Worm (Caenorhabditis elegans) whole organism, early embryonic: ENCODE data around the gene K09G1.1.

Experiments used
- ama-1 ChIP-seq: fragments of 150-350 bp; optimal IDR thresholded peaks from 2 replicates; lab custom pipeline; 2014
- hmg-4 ChIP-seq: fragments of 200-800 bp; sonication (Bioruptor generic); optimal IDR thresholded peaks from 2 replicates; lab custom pipeline; 2018; ENCODE audit warnings: mild to moderate bottlenecking, missing genetic modification characterization, missing compliant biosample characterization
- tbx-11 ChIP-seq: fragments of 200-800 bp; sonication (Bioruptor generic); IDR thresholded peaks from 2 replicates; pipeline ENCODE4 v1.3.6; 2022; ENCODE audit warnings: missing genetic modification characterization, missing compliant biosample characterization

DNA sequence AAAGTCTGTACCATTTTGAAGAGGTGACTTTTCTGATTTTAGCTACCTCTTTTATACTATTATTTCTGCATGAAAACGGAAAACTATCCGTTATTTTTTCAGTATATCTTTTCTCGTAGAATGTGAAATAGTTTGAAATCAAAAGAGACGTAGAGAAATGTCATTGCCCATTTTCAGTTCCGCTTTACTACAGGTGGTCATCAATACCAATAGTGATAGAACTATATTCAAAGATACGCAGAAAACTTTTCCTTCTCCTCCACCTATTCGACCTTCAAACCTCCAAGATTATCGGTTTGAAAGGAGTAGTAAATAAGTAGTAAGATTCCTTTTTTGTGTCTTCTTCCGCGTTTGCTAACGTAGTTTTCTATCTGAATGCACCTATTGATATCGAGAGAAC lies 50.0 kb downstream of the K09G1.1 start, which contains the start of gene col-147:
- no peak for TF ChIP-seq hmg-4
- TF ChIP-seq tbx-11 (GFP tag; lab: Robert Waterston, UW): no peak
- no peak for TF ChIP-seq ama-1 (lab: Kevin White, UChicago)
